Worm (Caenorhabditis elegans) whole organism, late embryonic: ENCODE results near the gene C34B4.4.

Source experiments
- C08G9.2 ChIP-seq: sonication (generic microtip); optimal IDR thresholded peaks from 2 replicates; lab custom pipeline; 2016; ENCODE audit warnings: mild to moderate bottlenecking, missing genetic modification characterization, moderate library complexity, missing compliant biosample characterization
- C38D4.7 ChIP-seq: fragments of 200-800 bp; sonication (Bioruptor generic); optimal IDR thresholded peaks from 2 replicates; lab custom pipeline; 2018; ENCODE audit warnings: mild to moderate bottlenecking, missing genetic modification characterization, moderate library complexity, missing compliant biosample characterization
- F13H6.1 ChIP-seq: sonication (generic microtip); optimal IDR thresholded peaks from 2 replicates; lab custom pipeline; 2016; ENCODE audit warnings: missing genetic modification characterization, missing compliant biosample characterization
- K02D7.2 ChIP-seq: sonication (generic microtip); optimal IDR thresholded peaks from 2 replicates; lab custom pipeline; 2017; ENCODE audit warnings: mild to moderate bottlenecking, missing genetic modification characterization, missing compliant biosample characterization
- ama-1 ChIP-seq: fragments of 150-350 bp; optimal IDR thresholded peaks from 2 replicates; lab custom pipeline; 2014
- ceh-14 ChIP-seq: sonication (generic microtip); optimal IDR thresholded peaks from 2 replicates; lab custom pipeline; 2016; ENCODE audit warnings: missing genotype, missing genetic modification characterization, missing compliant biosample characterization
- ceh-2 ChIP-seq: sonication (generic microtip); optimal IDR thresholded peaks from 2 replicates; lab custom pipeline; 2016; ENCODE audit warnings: missing genotype, missing genetic modification characterization, missing compliant biosample characterization
- ceh-34 ChIP-seq: sonication (generic microtip); optimal IDR thresholded peaks from 2 replicates; lab custom pipeline; 2016; ENCODE audit warnings: mild to moderate bottlenecking, missing genetic modification characterization, missing compliant biosample characterization
- ceh-45 ChIP-seq: fragments of 200-800 bp; sonication (Bioruptor generic); IDR thresholded peaks from 2 replicates; pipeline ENCODE4 v1.3.6; 2022; ENCODE audit warnings: missing genetic modification reagents, missing genetic modification characterization, missing compliant biosample characterization
- ceh-48 ChIP-seq: sonication (generic microtip); optimal IDR thresholded peaks from 2 replicates; lab custom pipeline; 2016; ENCODE audit warnings: missing genetic modification characterization, inconsistent platforms, missing compliant biosample characterization
- ceh-9 ChIP-seq: sonication (generic microtip); optimal IDR thresholded peaks from 2 replicates; lab custom pipeline; 2016; ENCODE audit warnings: mild to moderate bottlenecking, missing genetic modification characterization, inconsistent platforms, missing compliant biosample characterization
- che-1 ChIP-seq: sonication (generic microtip); optimal IDR thresholded peaks from 2 replicates; lab custom pipeline; 2016; ENCODE audit warnings: mild to moderate bottlenecking, missing genetic modification characterization, missing compliant biosample characterization
- elt-4 ChIP-seq: sonication (generic microtip); optimal IDR thresholded peaks from 2 replicates; lab custom pipeline; 2016; ENCODE audit warnings: missing genetic modification characterization, missing compliant biosample characterization
- ets-4 ChIP-seq: sonication (generic microtip); optimal IDR thresholded peaks from 2 replicates; lab custom pipeline; 2016; ENCODE audit warnings: missing genetic modification characterization, missing compliant biosample characterization
- eyg-1 ChIP-seq: sonication (generic microtip); optimal IDR thresholded peaks from 2 replicates; lab custom pipeline; 2016; ENCODE audit warnings: missing genotype, missing genetic modification characterization, missing compliant biosample characterization
- fkh-10 ChIP-seq: fragments of 150-350 bp; optimal IDR thresholded peaks from 2 replicates; lab custom pipeline; 2014; ENCODE audit warnings: missing biosample characterization, missing genetic modification reagents, missing genetic modification characterization
- fkh-6 ChIP-seq: sonication (generic microtip); optimal IDR thresholded peaks from 2 replicates; lab custom pipeline; 2016; ENCODE audit warnings: missing genetic modification characterization, missing compliant biosample characterization
- hlh-15 ChIP-seq: sonication (generic microtip); optimal IDR thresholded peaks from 2 replicates; lab custom pipeline; 2016; ENCODE audit warnings: missing genetic modification characterization, missing compliant biosample characterization
- hlh-30 ChIP-seq: sonication (generic microtip); optimal IDR thresholded peaks from 2 replicates; lab custom pipeline; 2017; ENCODE audit warnings: antibody characterized with exemption, missing genetic modification characterization, missing compliant biosample characterization; ENCODE audit not compliant: insufficient read depth
- mec-3 ChIP-seq: sonication (generic microtip); optimal IDR thresholded peaks from 2 replicates; lab custom pipeline; 2016; ENCODE audit warnings: borderline replicate concordance, missing genetic modification characterization, missing compliant biosample characterization
- nhr-11 ChIP-seq: fragments of 150-350 bp; optimal IDR thresholded peaks from 2 replicates; lab custom pipeline; 2014; ENCODE audit warnings: missing biosample characterization, missing genetic modification characterization
- npax-4 ChIP-seq: sonication (generic microtip); optimal IDR thresholded peaks from 2 replicates; lab custom pipeline; 2016; ENCODE audit warnings: missing genetic modification characterization, missing compliant biosample characterization
- pag-3 ChIP-seq: sonication (generic microtip); optimal IDR thresholded peaks from 2 replicates; lab custom pipeline; 2016; ENCODE audit warnings: missing compliant biosample characterization, missing genetic modification characterization, borderline replicate concordance
- pat-9 ChIP-seq: fragments of 200-800 bp; sonication (Bioruptor generic); optimal IDR thresholded peaks from 2 replicates; lab custom pipeline; 2018; ENCODE audit warnings: mild to moderate bottlenecking, missing genetic modification characterization, moderate library complexity, missing compliant biosample characterization
- pax-1 ChIP-seq: fragments of 150-350 bp; optimal IDR thresholded peaks from 2 replicates; lab custom pipeline; 2014; ENCODE audit warnings: missing biosample characterization, missing genetic modification characterization
- pha-2 ChIP-seq: sonication (generic microtip); optimal IDR thresholded peaks from 2 replicates; lab custom pipeline; 2017; ENCODE audit warnings: mild to moderate bottlenecking, missing genetic modification characterization, missing compliant biosample characterization
- pqm-1 ChIP-seq: sonication (generic microtip); optimal IDR thresholded peaks from 2 replicates; lab custom pipeline; 2016; ENCODE audit warnings: missing genetic modification characterization, missing compliant biosample characterization
- pros-1 ChIP-seq: fragments of 150-350 bp; optimal IDR thresholded peaks from 2 replicates; lab custom pipeline; 2014; ENCODE audit warnings: missing biosample characterization, missing genetic modification reagents, missing genetic modification characterization
- ref-2 ChIP-seq: sonication (generic microtip); optimal IDR thresholded peaks from 2 replicates; lab custom pipeline; 2016; ENCODE audit warnings: missing genetic modification characterization, missing compliant biosample characterization
- sox-4 ChIP-seq: sonication (generic microtip); optimal IDR thresholded peaks from 2 replicates; lab custom pipeline; 2017; ENCODE audit warnings: mild to moderate bottlenecking, missing genetic modification characterization, inconsistent platforms, missing compliant biosample characterization
- tbx-2 ChIP-seq: sonication (generic microtip); optimal IDR thresholded peaks from 2 replicates; lab custom pipeline; 2016; ENCODE audit warnings: missing genetic modification characterization, missing compliant biosample characterization
- unc-42 ChIP-seq: sonication (generic microtip); optimal IDR thresholded peaks from 2 replicates; lab custom pipeline; 2016; ENCODE audit warnings: missing genotype, missing genetic modification characterization, missing compliant biosample characterization
- unc-55 ChIP-seq: sonication (generic microtip); optimal IDR thresholded peaks from 2 replicates; lab custom pipeline; 2017; ENCODE audit warnings: missing biosample characterization, missing genetic modification reagents, missing genetic modification characterization
- zip-5 ChIP-seq: sonication (generic microtip); optimal IDR thresholded peaks from 2 replicates; lab custom pipeline; 2016; ENCODE audit warnings: missing genetic modification characterization, missing compliant biosample characterization
- ztf-16 ChIP-seq: sonication (generic microtip); optimal IDR thresholded peaks from 2 replicates; lab custom pipeline; 2017; ENCODE audit warnings: missing genetic modification characterization, missing compliant biosample characterization

C34B4.4 gene

DNA sequence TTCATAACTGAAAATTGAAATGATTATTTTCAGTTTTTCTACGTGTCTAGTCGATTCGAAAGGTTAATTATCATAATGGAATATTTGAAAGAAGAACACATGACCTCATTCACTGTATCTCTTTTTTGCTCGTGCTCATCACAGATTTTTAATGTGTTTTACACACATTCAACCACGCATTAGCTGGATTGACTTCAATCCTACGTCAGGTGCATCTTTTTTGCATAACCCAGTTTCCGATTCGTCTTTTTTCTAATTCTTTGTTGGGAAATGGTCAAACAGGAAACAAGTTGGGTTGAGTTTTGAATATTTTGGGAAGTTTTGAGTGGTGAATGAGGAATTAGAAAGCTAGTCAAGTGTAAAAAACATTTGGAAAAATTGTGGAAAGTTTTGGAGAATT is 19.9 kb upstream of the C34B4.4 start:
- TF ChIP-seq fkh-6 (no peak), ceh-45 (GFP tag; lab: Robert Waterston, UW) (no peak), hlh-15 (tag; lab: Kevin White, UChicago) (no peak), ama-1 (lab: Kevin White, UChicago) (no peak), pat-9 (tag; lab: Kevin White, UChicago) (no peak), ceh-48 (tag; lab: Kevin White, UChicago) (no peak)

- no peak for TF ChIP-seq ceh-34 (tag; lab: Kevin White, UChicago)
- TF ChIP-seq, all 69 proteins: peak for 0
These were observed 19.2 kb upstream of the C34B4.4 start, which contains the start of gene C34B4.3 for ce11 chrV:13071052-13071451. Gene C34B4.3 (minus strand): TSS chrV:13071152.

DNA sequence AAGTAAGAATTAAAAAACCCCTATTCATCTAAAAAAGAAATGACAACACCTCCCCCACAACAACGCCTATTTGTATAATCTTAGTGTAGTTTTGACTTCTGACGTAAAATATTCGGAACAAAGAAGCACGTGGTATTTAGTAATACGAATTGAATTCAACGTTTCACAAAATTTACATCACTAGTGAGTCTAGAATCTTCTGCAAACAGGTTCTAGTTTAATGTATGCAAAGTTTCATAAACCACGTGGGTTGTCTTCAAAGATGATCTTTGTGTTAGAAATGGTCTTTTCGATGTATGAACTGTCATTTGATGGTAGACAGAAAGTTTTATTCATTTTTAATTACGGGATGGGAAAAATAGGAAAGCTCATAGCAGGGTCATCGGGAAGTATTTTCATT is 17.1 kb upstream of the C34B4.4 start:
- TF ChIP-seq unc-55, result no peak
- TF ChIP-seq C08G9.2 (tag; lab: Kevin White, UChicago), result no peak
- TF ChIP-seq ceh-9 (tag; lab: Kevin White, UChicago), result no peak
- TF ChIP-seq npax-4, result no peak

DNA sequence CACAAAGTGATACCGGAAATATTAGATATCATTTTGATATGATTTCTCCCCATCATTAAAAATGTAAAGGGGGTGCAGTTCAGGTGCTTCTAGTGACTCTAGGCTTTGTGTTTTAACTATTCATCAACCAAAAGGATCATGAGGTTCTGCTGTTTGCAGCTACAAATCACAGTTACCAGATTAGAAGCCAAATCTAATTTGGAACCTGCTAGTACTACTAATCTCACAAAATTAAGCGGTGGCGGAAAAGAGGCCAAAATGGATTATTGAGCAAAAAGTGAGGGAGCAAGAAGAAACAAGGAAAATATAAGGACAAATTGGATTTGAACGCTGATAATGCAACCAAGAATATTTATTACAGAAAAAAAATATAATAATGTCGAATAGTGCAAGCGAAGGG is 16.1 kb upstream of the C34B4.4 start:
- TF ChIP-seq pros-1 (tag; lab: Kevin White, UChicago), result no peak
- peak; percentile 31 for TF ChIP-seq unc-42 (tag; lab: Kevin White, UChicago)

DNA sequence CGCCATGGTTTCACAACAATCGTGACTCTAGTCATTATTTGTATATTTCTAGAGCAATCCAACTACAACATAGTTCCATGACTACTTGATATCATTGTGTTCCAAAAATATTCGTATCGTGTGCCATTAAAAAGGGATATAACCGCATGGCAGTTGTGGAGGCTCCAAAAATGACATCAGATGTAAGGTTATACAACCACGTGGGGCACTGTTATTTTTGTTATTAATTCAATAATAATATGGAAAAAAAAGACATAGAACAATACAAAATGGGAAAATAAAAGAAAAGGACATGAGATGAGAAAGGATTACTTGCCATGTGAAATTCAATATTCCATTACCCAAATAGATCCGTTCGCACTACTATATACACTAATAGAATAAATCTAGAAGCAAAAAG is 14.8 kb upstream of the C34B4.4 start:
- TF ChIP-seq che-1 (no peak), hlh-30 (no peak), fkh-6 (no peak), ceh-48 (tag; lab: Kevin White, UChicago) (no peak), pha-2 (tag; lab: Kevin White, UChicago) (no peak), ref-2 (tag; lab: Kevin White, UChicago) (no peak), nhr-11 (tag; lab: Kevin White, UChicago) (no peak), unc-42 (tag; lab: Kevin White, UChicago) (no peak), ceh-2 (tag; lab: Kevin White, UChicago) (no peak), sox-4 (tag; lab: Kevin White, UChicago) (no peak), ztf-16 (tag; lab: Kevin White, UChicago) (no peak), mec-3 (tag; lab: Kevin White, UChicago) (no peak), K02D7.2 (tag; lab: Kevin White, UChicago) (no peak), F13H6.1 (tag; lab: Kevin White, UChicago) (no peak), ceh-9 (tag; lab: Kevin White, UChicago) (no peak), pax-1 (no peak)
- TF ChIP-seq, all 69 proteins: peak for 0

- no peak for TF ChIP-seq fkh-10 (GFP tag; lab: Kevin White, UChicago)
- no peak for TF ChIP-seq ceh-14 (tag; lab: Kevin White, UChicago)
- no peak for TF ChIP-seq pag-3 (tag; lab: Kevin White, UChicago)
- TF ChIP-seq npax-4, result no peak
- TF ChIP-seq ceh-34 (tag; lab: Kevin White, UChicago), result no peak
- TF ChIP-seq ceh-45 (GFP tag; lab: Robert Waterston, UW), result no peak
- TF ChIP-seq hlh-30, result no peak
- no peak for TF ChIP-seq elt-4 (tag; lab: Kevin White, UChicago)
- TF ChIP-seq C38D4.7 (GFP tag; lab: Kevin White, UChicago), result no peak
- no peak for TF ChIP-seq tbx-2
- no peak for TF ChIP-seq ref-2 (tag; lab: Kevin White, UChicago)
- TF ChIP-seq pqm-1 (tag; lab: Kevin White, UChicago), result no peak
- no peak for TF ChIP-seq zip-5 (tag; lab: Kevin White, UChicago)
- TF ChIP-seq hlh-15 (tag; lab: Kevin White, UChicago), result no peak
- no peak for TF ChIP-seq ets-4 (tag; lab: Kevin White, UChicago)
- TF ChIP-seq eyg-1, result no peak
These were observed 8.9 kb upstream of the C34B4.4 start for ce11 chrV:13081197-13081747.
